Worm (Caenorhabditis elegans): Measurements from ENCODE around the gene F28B4.4.

DNA sequence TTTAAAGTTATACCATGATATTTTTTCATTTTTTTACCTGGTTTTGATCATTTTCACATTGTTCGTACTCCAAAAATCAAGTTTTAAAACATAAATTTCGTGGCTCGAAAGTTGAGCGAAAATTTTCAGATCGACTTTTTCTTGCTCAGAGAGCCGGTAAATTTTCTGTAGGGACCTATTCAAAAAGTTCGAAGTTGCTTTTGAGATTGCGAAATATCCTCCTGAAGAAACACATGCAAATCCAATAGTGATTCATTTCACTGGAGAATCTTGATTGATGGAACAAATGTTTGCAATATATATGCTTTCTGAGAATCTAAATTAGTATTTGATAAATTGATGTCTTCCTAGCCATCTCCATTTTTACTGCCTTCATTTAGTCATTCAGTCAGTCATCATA, 7.3 kb upstream of the F28B4.4 start:
- TF ChIP-seq ceh-16 (tag; optimal IDR thresholded peaks at IDR 0.05) (no peak), nhr-12 (tag; optimal IDR thresholded peaks at IDR 0.05) (no peak), ceh-82 (tag; optimal IDR thresholded peaks at IDR 0.05) (no peak)

All from whole organism, L2 larva.